Worm (Caenorhabditis elegans) whole organism, L1 larva: ENCODE measurements around the gene ceh-38.
A peak's percentile ranks its signal among the peaks of the same experiment; 100 is the strongest.

Source experiments
- C04F5.9 ChIP-seq: sonication (generic microtip); optimal IDR thresholded peaks from 2 replicates; lab custom pipeline; 2016; ENCODE audit warnings: missing genetic modification characterization, missing compliant biosample characterization
- C34B4.2 ChIP-seq: sonication (generic microtip); optimal IDR thresholded peaks from 2 replicates; lab custom pipeline; 2017; ENCODE audit warnings: mild to moderate bottlenecking, missing genetic modification characterization, missing compliant biosample characterization
- F16B12.6 ChIP-seq: fragments of 150-350 bp; optimal IDR thresholded peaks from 2 replicates; lab custom pipeline; 2014; ENCODE audit warnings: missing biosample characterization, missing genetic modification characterization
- aha-1 ChIP-seq: fragments of 150-350 bp; optimal IDR thresholded peaks from 2 replicates; lab custom pipeline; 2014; ENCODE audit warnings: missing biosample characterization, missing genetic modification characterization
- aly-2 ChIP-seq: fragments of 150-350 bp; optimal IDR thresholded peaks from 2 replicates; lab custom pipeline; 2014; ENCODE audit warnings: missing biosample characterization, missing genetic modification characterization
- ama-1 ChIP-seq: fragments of 150-350 bp; optimal IDR thresholded peaks from 2 replicates; lab custom pipeline; 2014
- blmp-1 ChIP-seq: fragments of 150-350 bp; optimal IDR thresholded peaks from 2 replicates; lab custom pipeline; 2014; ENCODE audit warnings: missing biosample characterization, missing genetic modification characterization
- ceh-63 ChIP-seq: fragments of 200-800 bp; sonication (Bioruptor generic); optimal IDR thresholded peaks from 2 replicates; lab custom pipeline; 2018; ENCODE audit warnings: mild to moderate bottlenecking, missing genetic modification characterization, missing compliant biosample characterization
- ceh-8 ChIP-seq: fragments of 200-800 bp; sonication (Bioruptor generic); optimal IDR thresholded peaks from 2 replicates; lab custom pipeline; 2018; ENCODE audit warnings: mild to moderate bottlenecking, missing genetic modification characterization, moderate library complexity, missing compliant biosample characterization
- ceh-82 ChIP-seq, 3 experiments: fragments of 150-350 bp in 1 of 3; sonication (generic microtip) in 2 of 3; optimal IDR thresholded peaks; 2 replicates each; lab custom pipeline; 2014 to 2017; ENCODE audit warnings: missing biosample characterization in 3 of 3, missing genetic modification characterization in 3 of 3
- ceh-88 ChIP-seq: fragments of 200-800 bp; sonication (Bioruptor generic); IDR thresholded peaks from 2 replicates; pipeline ENCODE4 v1.3.6; 2022; ENCODE audit warnings: missing genetic modification characterization, missing compliant biosample characterization
- ceh-90 ChIP-seq: sonication (generic microtip); optimal IDR thresholded peaks from 2 replicates; lab custom pipeline; 2016; ENCODE audit warnings: missing genetic modification characterization, missing compliant biosample characterization
- efl-1 ChIP-seq, 4 experiments: fragments of 150-350 bp; optimal IDR thresholded peaks in 3 of 4; peaks in 1 of 4; 1 replicate in 1 of 4; 2 replicates in 3 of 4; lab custom pipeline; 2014; ENCODE audit warnings: missing biosample characterization in 2 of 4, missing genetic modification characterization in 2 of 4, missing genetic modification reagents in 2 of 4
- efl-3 ChIP-seq: fragments of 200-800 bp; sonication (Bioruptor generic); optimal IDR thresholded peaks from 2 replicates; lab custom pipeline; 2018; ENCODE audit warnings: mild to moderate bottlenecking, missing genetic modification characterization, missing compliant biosample characterization
- elt-3 ChIP-seq, 6 experiments: fragments of 150-350 bp in 1 of 6; sonication (generic microtip); optimal IDR thresholded peaks; 2 replicates each; lab custom pipeline; 2017 to 2018; ENCODE audit warnings: missing biosample characterization in 6 of 6, missing genetic modification characterization in 6 of 6, inconsistent platforms in 1 of 6
- fkh-10 ChIP-seq: sonication (generic microtip); optimal IDR thresholded peaks from 2 replicates; lab custom pipeline; 2017; ENCODE audit warnings: missing biosample characterization, missing genetic modification reagents, missing genetic modification characterization
- fkh-8 ChIP-seq: sonication (generic microtip); optimal IDR thresholded peaks from 2 replicates; lab custom pipeline; 2016; ENCODE audit warnings: mild to moderate bottlenecking, missing genetic modification characterization, missing compliant biosample characterization
- fos-1 ChIP-seq: fragments of 150-350 bp; optimal IDR thresholded peaks from 2 replicates; lab custom pipeline; 2014; ENCODE audit warnings: missing biosample characterization, missing genetic modification characterization
- grh-1 ChIP-seq: fragments of 200-800 bp; sonication (Bioruptor generic); IDR thresholded peaks from 2 replicates; pipeline ENCODE4 v1.3.6; 2022; ENCODE audit warnings: missing genetic modification reagents, missing genetic modification characterization, missing compliant biosample characterization
- hlh-17 ChIP-seq: fragments of 200-800 bp; sonication (Bioruptor generic); optimal IDR thresholded peaks from 2 replicates; lab custom pipeline; 2018; ENCODE audit warnings: missing genetic modification characterization, mild to moderate bottlenecking, missing compliant biosample characterization, moderate library complexity, borderline replicate concordance
- irx-1 ChIP-seq: sonication (generic microtip); optimal IDR thresholded peaks from 2 replicates; lab custom pipeline; 2016; ENCODE audit warnings: missing genetic modification characterization, missing compliant biosample characterization
- isw-1 ChIP-seq: fragments of 200-800 bp; sonication (Bioruptor generic); IDR thresholded peaks from 2 replicates; pipeline ENCODE4 v1.3.6; 2022; ENCODE audit warnings: missing genetic modification characterization, missing compliant biosample characterization
- jun-1 ChIP-seq: fragments of 150-350 bp; optimal IDR thresholded peaks from 2 replicates; lab custom pipeline; 2014; ENCODE audit warnings: missing biosample characterization, missing genetic modification reagents, missing genetic modification characterization
- lin-14 ChIP-seq: fragments of 200-800 bp; sonication (Bioruptor generic); optimal IDR thresholded peaks from 2 replicates; lab custom pipeline; 2018; ENCODE audit warnings: mild to moderate bottlenecking, missing genetic modification characterization, moderate library complexity, missing compliant biosample characterization
- lin-15B ChIP-seq: fragments of 150-350 bp; sonication (generic microtip); optimal IDR thresholded peaks from 3 replicates; lab custom pipeline; 2014; ENCODE audit warnings: missing biosample characterization, missing genetic modification characterization
- lsy-2 ChIP-seq, 2 experiments: fragments of 150-350 bp; optimal IDR thresholded peaks; 2 replicates each; lab custom pipeline; 2014; ENCODE audit warnings: missing biosample characterization in 2 of 2, missing genetic modification characterization in 2 of 2
- mab-9 ChIP-seq: fragments of 200-800 bp; sonication (Bioruptor generic); IDR thresholded peaks from 2 replicates; pipeline ENCODE4 v1.3.6; 2022; ENCODE audit warnings: missing genetic modification reagents, missing genetic modification characterization, missing compliant biosample characterization
- mdl-1 ChIP-seq, 2 experiments: fragments of 150-350 bp; optimal IDR thresholded peaks; 2 replicates each; lab custom pipeline; 2014 to 2017; ENCODE audit warnings: missing biosample characterization in 2 of 2, missing genetic modification characterization in 2 of 2, inconsistent platforms in 1 of 2
- mep-1 ChIP-seq: fragments of 150-350 bp; optimal IDR thresholded peaks from 2 replicates; lab custom pipeline; 2014; ENCODE audit warnings: missing biosample characterization, missing genetic modification characterization
- nhr-12 ChIP-seq: sonication (generic microtip); optimal IDR thresholded peaks from 2 replicates; lab custom pipeline; 2017; ENCODE audit warnings: missing biosample characterization, missing genetic modification characterization
- nhr-19 ChIP-seq: fragments of 200-800 bp; sonication (Bioruptor generic); conservative IDR thresholded peaks from 2 replicates; pipeline ENCODE4 v1.3.6; 2022; ENCODE audit warnings: missing genetic modification characterization, missing compliant biosample characterization
- nhr-237 ChIP-seq: fragments of 150-350 bp; optimal IDR thresholded peaks from 2 replicates; lab custom pipeline; 2014; ENCODE audit warnings: missing biosample characterization, missing genetic modification characterization
- nhr-47 ChIP-seq: sonication (generic microtip); optimal IDR thresholded peaks from 2 replicates; lab custom pipeline; 2016; ENCODE audit warnings: mild to moderate bottlenecking, missing genetic modification characterization, moderate library complexity, missing compliant biosample characterization
- nhr-71 ChIP-seq: sonication (generic microtip); optimal IDR thresholded peaks from 2 replicates; lab custom pipeline; 2016; ENCODE audit warnings: mild to moderate bottlenecking, missing genetic modification characterization, moderate library complexity, missing compliant biosample characterization
- nhr-76 ChIP-seq: sonication (generic microtip); optimal IDR thresholded peaks from 2 replicates; lab custom pipeline; 2017; ENCODE audit warnings: missing biosample characterization, missing genetic modification characterization
- nhr-84 ChIP-seq: sonication (generic microtip); optimal IDR thresholded peaks from 2 replicates; lab custom pipeline; 2017; ENCODE audit warnings: missing biosample characterization, missing genetic modification characterization
- nhr-85 ChIP-seq: sonication (generic microtip); peaks from one replicate; lab custom pipeline; 2016; ENCODE audit warnings: missing genetic modification characterization, inconsistent platforms, missing compliant biosample characterization
- pax-3 ChIP-seq: fragments of 200-800 bp; sonication (Bioruptor generic); optimal IDR thresholded peaks from 2 replicates; lab custom pipeline; 2018; ENCODE audit warnings: mild to moderate bottlenecking, missing genetic modification characterization, moderate library complexity, missing compliant biosample characterization
- rnt-1 ChIP-seq: sonication (generic microtip); optimal IDR thresholded peaks from 2 replicates; lab custom pipeline; 2016; ENCODE audit warnings: mild to moderate bottlenecking, missing genetic modification characterization, moderate library complexity, missing compliant biosample characterization
- skn-1 ChIP-seq: fragments of 150-350 bp; optimal IDR thresholded peaks from 2 replicates; lab custom pipeline; 2014; ENCODE audit warnings: missing biosample characterization, missing genetic modification characterization
- sup-37 ChIP-seq: fragments of 200-800 bp; sonication (Bioruptor generic); optimal IDR thresholded peaks from 2 replicates; lab custom pipeline; 2018; ENCODE audit warnings: mild to moderate bottlenecking, missing genetic modification characterization, missing compliant biosample characterization
- tlp-1 ChIP-seq: fragments of 150-350 bp; optimal IDR thresholded peaks from 2 replicates; lab custom pipeline; 2014; ENCODE audit warnings: missing biosample characterization, missing genetic modification characterization
- unc-62 ChIP-seq: fragments of 150-350 bp; optimal IDR thresholded peaks from 2 replicates; lab custom pipeline; 2014; ENCODE audit warnings: missing biosample characterization, missing genetic modification reagents, missing genetic modification characterization
- unc-98 ChIP-seq: fragments of 200-800 bp; sonication (Bioruptor generic); IDR thresholded peaks from 2 replicates; pipeline ENCODE4 v1.3.6; 2022; ENCODE audit warnings: missing genetic modification characterization, missing compliant biosample characterization
- vab-15 ChIP-seq: sonication (generic microtip); optimal IDR thresholded peaks from 2 replicates; lab custom pipeline; 2017; ENCODE audit warnings: missing genotype, mild to moderate bottlenecking, missing genetic modification characterization, missing compliant biosample characterization
- xbp-1 ChIP-seq: sonication (generic microtip); optimal IDR thresholded peaks from 2 replicates; lab custom pipeline; 2016; ENCODE audit warnings: missing genetic modification characterization, missing compliant biosample characterization
- zag-1 ChIP-seq: fragments of 150-350 bp; optimal IDR thresholded peaks from 2 replicates; lab custom pipeline; 2014; ENCODE audit warnings: missing biosample characterization, missing genetic modification characterization
- zip-4 ChIP-seq: fragments of 200-800 bp; sonication (Bioruptor generic); optimal IDR thresholded peaks from 2 replicates; lab custom pipeline; 2018; ENCODE audit warnings: mild to moderate bottlenecking, missing genetic modification characterization, moderate library complexity, missing compliant biosample characterization
- ztf-4 ChIP-seq: fragments of 150-350 bp; optimal IDR thresholded peaks from 2 replicates; lab custom pipeline; 2014; ENCODE audit warnings: missing biosample characterization, missing genetic modification characterization

Gene ceh-38

DNA sequence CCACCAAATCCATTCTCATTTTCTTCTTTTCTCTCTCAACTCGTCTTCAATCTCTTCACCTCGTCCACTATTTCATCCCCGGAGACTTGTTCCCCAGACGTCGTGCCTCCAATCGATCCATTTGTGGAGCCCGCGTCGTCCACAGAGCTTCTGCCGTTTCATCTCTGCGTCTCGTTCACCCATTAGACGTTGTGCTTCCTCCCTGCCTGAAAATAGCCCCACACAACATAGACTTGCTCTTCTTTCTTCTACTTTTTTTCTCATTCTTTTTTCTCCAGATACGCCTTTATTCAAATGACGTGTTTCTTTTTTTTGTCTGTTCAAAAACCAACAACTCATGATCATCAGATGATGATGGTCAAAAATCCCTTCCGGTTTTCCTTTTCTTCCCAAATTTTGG lies 41.6 kb downstream of the ceh-38 start (continued):
- no peak for TF ChIP-seq nhr-237 (tag; lab: Kevin White, UChicago)

DNA sequence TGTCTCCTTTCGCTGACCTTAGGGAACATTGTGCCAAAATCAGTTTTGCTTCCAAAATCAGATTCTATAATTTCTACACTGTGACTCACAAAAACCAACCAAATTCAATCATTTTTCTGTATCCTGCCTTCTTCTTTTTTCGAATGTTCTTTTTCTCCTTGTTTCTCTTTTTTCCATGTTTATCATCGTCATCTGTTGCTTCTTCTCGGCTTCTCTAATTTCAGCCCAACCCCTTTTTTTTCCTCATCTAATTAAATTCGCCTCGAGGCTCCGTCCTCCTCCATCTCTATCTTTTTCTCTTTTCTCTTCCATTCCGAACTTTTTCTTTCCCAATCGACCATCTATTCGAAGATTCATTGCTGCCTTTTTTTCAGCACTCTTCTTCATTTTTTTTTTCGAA lies 43.4 kb downstream of the ceh-38 start, which contains the start of gene unc-104:
Gene unc-104 (plus strand): TSS at position 311 of the 400 bp plus-strand sequence.
- TF ChIP-seq vab-15 (tag; lab: Kevin White, UChicago) (no peak), grh-1 (GFP tag; lab: Robert Waterston, UW) (no peak), nhr-76 (tag; lab: Kevin White, UChicago) (no peak), ama-1 (lab: Kevin White, UChicago) (no peak), ceh-82 (tag; optimal IDR thresholded peaks at IDR 0.05; lab: Kevin White, UChicago) (no peak), efl-3 (no peak), elt-3 (tag; optimal IDR thresholded peaks at IDR 0.05; lab: Kevin White, UChicago) (no peak), blmp-1 (tag; lab: Kevin White, UChicago) (no peak), fos-1 (tag; lab: Kevin White, UChicago) (no peak), xbp-1 (tag; lab: Kevin White, UChicago) (no peak), hlh-17 (GFP tag; lab: Kevin White, UChicago) (no peak), F16B12.6 (tag; lab: Kevin White, UChicago) (no peak), efl-1 (optimal IDR thresholded peaks at IDR 0.05; lab: Kevin White, UChicago) (no peak), efl-1 (GFP tag; optimal IDR thresholded peaks at IDR 0.05 in 1 of 2; lab: Kevin White, UChicago) (no peak), mep-1 (tag; lab: Kevin White, UChicago) (peak; percentile 1), irx-1 (no peak), lsy-2 (tag; optimal IDR thresholded peaks at IDR 0.05; lab: Kevin White, UChicago) (peak in 1 of 2 experiments; percentile 19), lin-14 (GFP tag; lab: Kevin White, UChicago) (peak; percentile 71), nhr-47 (tag; lab: Kevin White, UChicago) (peak; percentile 12), fkh-10 (GFP tag; lab: Kevin White, UChicago) (no peak), nhr-12 (no peak), rnt-1 (tag; lab: Kevin White, UChicago) (no peak), ztf-4 (tag; lab: Kevin White, UChicago) (no peak), unc-62 (GFP tag; lab: Kevin White, UChicago) (no peak), tlp-1 (tag; lab: Kevin White, UChicago) (no peak), C34B4.2 (tag; lab: Kevin White, UChicago) (no peak), nhr-71 (tag; lab: Kevin White, UChicago) (peak; percentile 21), jun-1 (no peak), C04F5.9 (tag; lab: Kevin White, UChicago) (no peak), lin-15B (tag; lab: Kevin White, UChicago) (no peak), zag-1 (tag; lab: Kevin White, UChicago) (peak; percentile 14), ceh-8 (GFP tag; lab: Kevin White, UChicago) (no peak), skn-1 (no peak), isw-1 (GFP tag; lab: Robert Waterston, UW) (no peak), nhr-84 (tag; lab: Kevin White, UChicago) (no peak), mdl-1 (tag; optimal IDR thresholded peaks at IDR 0.05; lab: Kevin White, UChicago) (no peak)
- TF ChIP-seq, all 84 proteins: peak for 6

DNA sequence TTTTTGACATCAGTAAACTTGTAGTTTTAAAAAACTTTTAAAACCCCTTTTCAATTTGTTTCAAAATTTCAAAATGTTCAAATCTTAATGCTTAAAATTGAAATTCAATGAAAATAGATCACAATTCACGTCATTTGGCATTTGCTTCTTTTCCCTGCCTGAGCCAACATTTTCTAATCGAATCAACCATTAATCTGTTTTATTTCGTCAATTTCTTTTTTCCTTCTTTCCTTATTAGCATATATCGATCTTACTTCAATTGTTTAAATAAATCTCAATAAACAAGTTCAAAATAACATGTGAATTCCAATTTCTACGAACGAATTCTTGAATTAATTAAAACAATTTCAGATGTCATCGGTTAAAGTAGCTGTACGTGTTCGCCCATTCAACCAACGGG lies 44.3 kb downstream of the ceh-38 start:
- TF ChIP-seq nhr-19 (no peak), sup-37 (no peak), ceh-63 (peak; percentile 61), unc-62 (GFP tag; lab: Kevin White, UChicago) (no peak), mab-9 (GFP tag; lab: Robert Waterston, UW) (no peak), ceh-88 (GFP tag; lab: Robert Waterston, UW) (no peak), zip-4 (GFP tag; lab: Kevin White, UChicago) (no peak), ceh-8 (GFP tag; lab: Kevin White, UChicago) (peak; percentile 77), pax-3 (tag; lab: Kevin White, UChicago) (no peak), ceh-82 (tag; optimal IDR thresholded peaks at IDR 0.05; lab: Kevin White, UChicago) (no peak), unc-98 (GFP tag; lab: Robert Waterston, UW) (no peak), ceh-90 (tag; lab: Kevin White, UChicago) (no peak), aha-1 (tag; lab: Kevin White, UChicago) (no peak), mep-1 (tag; lab: Kevin White, UChicago) (peak; percentile 4), fkh-8 (tag; lab: Kevin White, UChicago) (no peak), nhr-47 (tag; lab: Kevin White, UChicago) (no peak), aly-2 (tag; lab: Kevin White, UChicago) (no peak), nhr-85 (tag; lab: Kevin White, UChicago) (no peak)
- TF ChIP-seq, all 84 proteins: peak for 3
